Worm (Caenorhabditis elegans) whole organism, L2 larva: ENCODE results near the gene moc-6.

ENCODE experiments used
- C34F6.9 ChIP-seq: fragments of 150-350 bp; optimal IDR thresholded peaks from 2 replicates; lab custom pipeline; 2014; ENCODE audit warnings: missing biosample characterization, missing genetic modification characterization
- ama-1 ChIP-seq: fragments of 150-350 bp; optimal IDR thresholded peaks from 2 replicates; lab custom pipeline; 2018; ENCODE audit warnings: inconsistent platforms
- blmp-1 ChIP-seq: sonication (generic microtip); optimal IDR thresholded peaks from 2 replicates; lab custom pipeline; 2017; ENCODE audit warnings: missing genetic modification characterization, mild to moderate bottlenecking, missing compliant biosample characterization, antibody characterized with exemption, moderate library complexity; ENCODE audit not compliant: insufficient read depth
- egl-27 ChIP-seq: sonication (generic microtip); optimal IDR thresholded peaks from 3 replicates; lab custom pipeline; 2017; ENCODE audit warnings: missing biosample characterization, missing genetic modification reagents, missing genetic modification characterization
- elt-3 ChIP-seq: sonication (generic microtip); optimal IDR thresholded peaks from 2 replicates; lab custom pipeline; 2017; ENCODE audit warnings: missing biosample characterization, missing genetic modification characterization
- fos-1 ChIP-seq: fragments of 150-350 bp; optimal IDR thresholded peaks from 2 replicates; lab custom pipeline; 2014; ENCODE audit warnings: missing biosample characterization, missing genetic modification characterization
- mdl-1 ChIP-seq, 2 experiments: fragments of 150-350 bp in 1 of 2; sonication (generic microtip) in 1 of 2; optimal IDR thresholded peaks; 2 replicates each; lab custom pipeline; 2017; ENCODE audit warnings: missing biosample characterization in 2 of 2, missing genetic modification characterization in 2 of 2
- nhr-10 ChIP-seq: sonication (generic microtip); optimal IDR thresholded peaks from 2 replicates; lab custom pipeline; 2017; ENCODE audit warnings: missing biosample characterization, missing genetic modification characterization
- nhr-12 ChIP-seq: fragments of 150-350 bp; optimal IDR thresholded peaks from 2 replicates; lab custom pipeline; 2014; ENCODE audit warnings: missing biosample characterization, missing genetic modification characterization
- ztf-4 ChIP-seq: fragments of 150-350 bp; optimal IDR thresholded peaks from 2 replicates; lab custom pipeline; 2014; ENCODE audit warnings: missing biosample characterization, missing genetic modification characterization

DNA sequence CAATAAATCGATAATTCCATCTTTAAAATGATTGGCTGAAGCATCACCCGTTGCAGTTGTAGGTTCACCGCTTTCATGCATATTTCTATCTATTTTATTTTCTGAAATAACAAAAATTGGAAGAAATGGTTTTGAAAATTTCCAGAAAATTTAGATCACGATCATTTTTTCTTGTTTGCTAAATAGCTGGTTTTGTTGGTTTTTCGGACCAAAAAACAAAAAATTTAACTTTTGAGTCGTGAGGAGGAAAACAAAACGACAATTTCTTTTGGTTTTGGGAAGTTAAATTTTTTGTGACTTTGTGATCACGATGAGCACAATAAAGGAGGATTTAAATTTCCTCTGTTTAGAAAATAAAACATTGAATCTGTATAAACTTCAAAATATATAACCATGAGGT, 30.6 kb upstream of the moc-6 start, which contains the start of gene T10F2.2:
- TF ChIP-seq egl-27 (tag; lab: Kevin White, UChicago) (no peak), mdl-1 (tag; optimal IDR thresholded peaks at IDR 0.05; lab: Kevin White, UChicago) (no peak), fos-1 (tag; lab: Kevin White, UChicago) (no peak), C34F6.9 (tag; lab: Kevin White, UChicago) (no peak), ztf-4 (tag; lab: Kevin White, UChicago) (no peak), nhr-10 (no peak), ama-1 (lab: Kevin White, UChicago) (no peak), blmp-1 (tag; lab: Kevin White, UChicago) (no peak), nhr-12 (no peak), elt-3 (tag; lab: Kevin White, UChicago) (no peak)
